Worm (Caenorhabditis elegans) whole organism, mixed stage, embryonic: Measurements from ENCODE around the gene Y46D2A.1.

Experiments
- M03D4.4 ChIP-seq: sonication (generic microtip); optimal IDR thresholded peaks from 2 replicates; lab custom pipeline; 2017; ENCODE audit warnings: mild to moderate bottlenecking, missing genetic modification characterization, missing compliant biosample characterization
- blmp-1 ChIP-seq: fragments of 150-350 bp; optimal IDR thresholded peaks from 2 replicates; lab custom pipeline; 2014; ENCODE audit warnings: missing biosample characterization, missing genetic modification characterization
- ceh-39 ChIP-seq: fragments of 150-350 bp; optimal IDR thresholded peaks from 2 replicates; lab custom pipeline; 2014; ENCODE audit warnings: missing biosample characterization, missing genetic modification characterization
- ceh-43 ChIP-seq: fragments of 200-800 bp; sonication (Bioruptor generic); optimal IDR thresholded peaks from 2 replicates; lab custom pipeline; 2018; ENCODE audit warnings: mild to moderate bottlenecking, missing genetic modification characterization, moderate library complexity, missing compliant biosample characterization
- ceh-83 ChIP-seq: fragments of 200-800 bp; sonication (Bioruptor generic); optimal IDR thresholded peaks from 2 replicates; lab custom pipeline; 2018; ENCODE audit warnings: mild to moderate bottlenecking, missing genetic modification characterization, missing compliant biosample characterization
- cnd-1 ChIP-seq: fragments of 200-800 bp; sonication (Bioruptor generic); optimal IDR thresholded peaks from 2 replicates; lab custom pipeline; 2018; ENCODE audit warnings: mild to moderate bottlenecking, missing genetic modification characterization, missing compliant biosample characterization
- elt-1 ChIP-seq: sonication (generic microtip); optimal IDR thresholded peaks from 2 replicates; lab custom pipeline; 2017; ENCODE audit warnings: missing genetic modification characterization, mild to moderate bottlenecking, missing compliant biosample characterization, antibody characterized with exemption, moderate library complexity, borderline replicate concordance; ENCODE audit not compliant: insufficient read depth
- elt-3 ChIP-seq: fragments of 150-350 bp; optimal IDR thresholded peaks from 2 replicates; lab custom pipeline; 2014; ENCODE audit warnings: missing biosample characterization, missing genetic modification characterization
- flh-1 ChIP-seq: fragments of 200-800 bp; sonication (Bioruptor generic); optimal IDR thresholded peaks from 2 replicates; lab custom pipeline; 2018; ENCODE audit warnings: mild to moderate bottlenecking, missing genetic modification characterization, moderate library complexity, missing compliant biosample characterization
- ham-2 ChIP-seq: fragments of 200-800 bp; sonication (Bioruptor generic); optimal IDR thresholded peaks from 2 replicates; lab custom pipeline; 2018; ENCODE audit warnings: mild to moderate bottlenecking, missing genetic modification characterization, missing compliant biosample characterization
- hlh-1 ChIP-seq: fragments of 150-350 bp; optimal IDR thresholded peaks from 2 replicates; lab custom pipeline; 2014; ENCODE audit warnings: missing biosample characterization, missing genetic modification reagents, missing genetic modification characterization
- lin-13 ChIP-seq: fragments of 150-350 bp; optimal IDR thresholded peaks from 2 replicates; lab custom pipeline; 2014; ENCODE audit warnings: missing biosample characterization, missing genetic modification characterization
- lin-32 ChIP-seq: fragments of 200-800 bp; sonication (Bioruptor generic); optimal IDR thresholded peaks from 2 replicates; lab custom pipeline; 2018; ENCODE audit warnings: mild to moderate bottlenecking, missing genetic modification characterization, missing compliant biosample characterization
- lsy-2 ChIP-seq: fragments of 150-350 bp; optimal IDR thresholded peaks from 2 replicates; lab custom pipeline; 2014; ENCODE audit warnings: missing biosample characterization, missing genetic modification characterization
- mab-5 ChIP-seq: fragments of 150-350 bp; optimal IDR thresholded peaks from 2 replicates; lab custom pipeline; 2014; ENCODE audit warnings: missing biosample characterization, missing genetic modification characterization
- mep-1 ChIP-seq: fragments of 150-350 bp; optimal IDR thresholded peaks from 2 replicates; lab custom pipeline; 2017; ENCODE audit warnings: missing biosample characterization, missing genetic modification reagents, missing genetic modification characterization, inconsistent platforms
- mls-2 ChIP-seq: sonication (generic microtip); optimal IDR thresholded peaks from 2 replicates; lab custom pipeline; 2016; ENCODE audit warnings: mild to moderate bottlenecking, missing genetic modification characterization, moderate library complexity, missing compliant biosample characterization
- nhr-12 ChIP-seq: fragments of 150-350 bp; optimal IDR thresholded peaks from 2 replicates; lab custom pipeline; 2014; ENCODE audit warnings: missing biosample characterization, missing genetic modification characterization
- nhr-2 ChIP-seq: fragments of 150-350 bp; optimal IDR thresholded peaks from 2 replicates; lab custom pipeline; 2014; ENCODE audit warnings: missing biosample characterization, missing genetic modification characterization
- nhr-237 ChIP-seq: fragments of 150-350 bp; optimal IDR thresholded peaks from 2 replicates; lab custom pipeline; 2014; ENCODE audit warnings: missing biosample characterization, missing genetic modification characterization
- nhr-28 ChIP-seq: fragments of 150-350 bp; optimal IDR thresholded peaks from 2 replicates; lab custom pipeline; 2014; ENCODE audit warnings: missing biosample characterization, missing genetic modification characterization
- sem-2 ChIP-seq: fragments of 200-800 bp; sonication (Bioruptor generic); optimal IDR thresholded peaks from 2 replicates; lab custom pipeline; 2018; ENCODE audit warnings: mild to moderate bottlenecking, missing genetic modification characterization, missing compliant biosample characterization
- snpc-4 ChIP-seq: fragments of 150-350 bp; optimal IDR thresholded peaks from 2 replicates; lab custom pipeline; 2014; ENCODE audit warnings: missing biosample characterization, missing genetic modification characterization
- tbx-8 ChIP-seq: fragments of 200-800 bp; sonication (Bioruptor generic); optimal IDR thresholded peaks from 2 replicates; lab custom pipeline; 2018; ENCODE audit warnings: mild to moderate bottlenecking, missing genetic modification characterization, moderate library complexity, missing compliant biosample characterization
- unc-120 ChIP-seq: sonication (generic microtip); optimal IDR thresholded peaks from 2 replicates; lab custom pipeline; 2017; ENCODE audit warnings: missing genetic modification characterization, missing compliant biosample characterization; ENCODE audit not compliant: poor library complexity, severe bottlenecking
- unc-62 ChIP-seq: fragments of 150-350 bp; optimal IDR thresholded peaks from 2 replicates; lab custom pipeline; 2014; ENCODE audit warnings: missing biosample characterization, missing genetic modification reagents, missing genetic modification characterization
- zip-8 ChIP-seq: fragments of 150-350 bp; optimal IDR thresholded peaks from 2 replicates; lab custom pipeline; 2014; ENCODE audit warnings: missing biosample characterization, missing genetic modification characterization
- ztf-11 ChIP-seq: fragments of 150-350 bp; optimal IDR thresholded peaks from 2 replicates; lab custom pipeline; 2014; ENCODE audit warnings: missing biosample characterization, missing genetic modification characterization

The Y46D2A.1 gene

ce11 chrII:3349820-3350291 lies 27.5 kb downstream of the Y46D2A.1 start, which contains the start of gene F14D2.8:
Gene F14D2.8, minus strand, starts transcription at chrII:3349870.
- no peak for TF ChIP-seq mls-2 (tag; lab: Kevin White, UChicago)
- TF ChIP-seq lin-32 (GFP tag; lab: Kevin White, UChicago), result no peak
- no peak for TF ChIP-seq ztf-11 (tag; lab: Kevin White, UChicago)
- no peak for TF ChIP-seq ceh-83 (GFP tag; lab: Kevin White, UChicago)
- no peak for TF ChIP-seq nhr-28
- no peak for TF ChIP-seq M03D4.4 (tag; lab: Kevin White, UChicago)
- TF ChIP-seq flh-1, result no peak
- TF ChIP-seq cnd-1 (tag; lab: Kevin White, UChicago), result no peak
- no peak for TF ChIP-seq nhr-12 (tag; lab: Kevin White, UChicago)
- no peak for TF ChIP-seq nhr-237 (tag; lab: Kevin White, UChicago)

ce11 chrII:3358834-3359233 lies 36.5 kb downstream of the Y46D2A.1 start, which contains the start of the genes lido-14 and bath-27:
Gene lido-14, plus strand, starts transcription at chrII:3359134.
Gene bath-27, plus strand, starts transcription at chrII:3359139.
- TF ChIP-seq nhr-28, result no peak
- no peak for TF ChIP-seq tbx-8 (GFP tag; lab: Kevin White, UChicago)
- TF ChIP-seq M03D4.4 (tag; lab: Kevin White, UChicago), result no peak
- no peak for TF ChIP-seq hlh-1 (tag; lab: Kevin White, UChicago)
- TF ChIP-seq sem-2, result no peak
- no peak for TF ChIP-seq ceh-39
- no peak for TF ChIP-seq flh-1
- no peak for TF ChIP-seq mep-1 (tag; lab: Kevin White, UChicago)
- no peak for TF ChIP-seq ceh-83 (GFP tag; lab: Kevin White, UChicago)
- no peak for TF ChIP-seq lsy-2
- no peak for TF ChIP-seq ceh-43 (GFP tag; lab: Kevin White, UChicago)
- no peak for TF ChIP-seq elt-3 (tag; lab: Kevin White, UChicago)
- TF ChIP-seq unc-120 (tag; lab: Kevin White, UChicago), result no peak
- no peak for TF ChIP-seq mab-5 (tag; lab: Kevin White, UChicago)

ce11 chrII:3367100-3367499 lies 44.7 kb downstream of the Y46D2A.1 start, which contains the start of gene Y49F6C.6:
Gene Y49F6C.6, minus strand, starts transcription at chrII:3367200.
- TF ChIP-seq hlh-1 (tag; lab: Kevin White, UChicago) (no peak), nhr-28 (no peak), sem-2 (no peak), ceh-43 (GFP tag; lab: Kevin White, UChicago) (no peak), unc-62 (GFP tag; lab: Kevin White, UChicago) (no peak), nhr-12 (tag; lab: Kevin White, UChicago) (no peak), nhr-2 (no peak)

ce11 chrII:3368097-3368496 lies 45.7 kb downstream of the Y46D2A.1 start, which contains the start of gene Y49F6C.7:
Gene Y49F6C.7, minus strand, starts transcription at chrII:3368197.
- TF ChIP-seq elt-3 (tag; lab: Kevin White, UChicago) (no peak), nhr-28 (no peak), nhr-237 (tag; lab: Kevin White, UChicago) (no peak), lsy-2 (no peak), cnd-1 (tag; lab: Kevin White, UChicago) (no peak), blmp-1 (no peak), elt-1 (tag; lab: Kevin White, UChicago) (no peak), sem-2 (no peak), nhr-2 (no peak), ceh-43 (GFP tag; lab: Kevin White, UChicago) (no peak), snpc-4 (tag; lab: Kevin White, UChicago) (no peak), ceh-39 (no peak), ham-2 (no peak), unc-120 (tag; lab: Kevin White, UChicago) (no peak), lin-13 (tag; lab: Kevin White, UChicago) (no peak), zip-8 (tag; lab: Kevin White, UChicago) (no peak), hlh-1 (tag; lab: Kevin White, UChicago) (no peak), mls-2 (tag; lab: Kevin White, UChicago) (no peak), mep-1 (tag; lab: Kevin White, UChicago) (no peak)

ce11 chrII:3370061-3370460 lies 47.7 kb downstream of the Y46D2A.1 start, which contains the start of gene Y49F6C.8:
Gene Y49F6C.8, minus strand, starts transcription at chrII:3370111.
- TF ChIP-seq lsy-2, result peak; percentile 87
- TF ChIP-seq tbx-8 (GFP tag; lab: Kevin White, UChicago), result no peak
- TF ChIP-seq nhr-12 (tag; lab: Kevin White, UChicago), result no peak
- no peak for TF ChIP-seq mep-1 (tag; lab: Kevin White, UChicago)
- no peak for TF ChIP-seq snpc-4 (tag; lab: Kevin White, UChicago)
- no peak for TF ChIP-seq ham-2
- TF ChIP-seq, all 35 proteins: peak for 1
